Worm (Caenorhabditis elegans) whole organism, midembryonic: ENCODE measurements around the gene ivd-1.

Experiments
- flt-1 ChIP-seq: fragments of 200-800 bp; sonication (Bioruptor generic); IDR thresholded peaks from 2 replicates; pipeline ENCODE4 v1.3.6; 2022; ENCODE audit warnings: missing genetic modification characterization, missing compliant biosample characterization
- med-1 ChIP-seq: sonication (generic microtip); optimal IDR thresholded peaks from 2 replicates; lab custom pipeline; 2017; ENCODE audit warnings: missing genetic modification characterization, mild to moderate bottlenecking, missing compliant biosample characterization, antibody characterized with exemption, missing genetic modification reagents; ENCODE audit not compliant: insufficient read depth
- ref-1 ChIP-seq: fragments of 200-800 bp; sonication (Bioruptor generic); conservative IDR thresholded peaks from 2 replicates; pipeline ENCODE4 v1.3.6; 2022; ENCODE audit warnings: missing genetic modification reagents, missing genetic modification characterization, missing compliant biosample characterization
- tab-1 ChIP-seq: fragments of 200-800 bp; sonication (Bioruptor generic); IDR thresholded peaks from 2 replicates; pipeline ENCODE4 v1.3.6; 2022; ENCODE audit warnings: missing genetic modification characterization, missing compliant biosample characterization
- ztf-23 ChIP-seq: fragments of 200-800 bp; sonication (Bioruptor generic); IDR thresholded peaks from 2 replicates; pipeline ENCODE4 v1.3.6; 2022; ENCODE audit warnings: missing genetic modification reagents, missing genetic modification characterization, missing compliant biosample characterization
- ztf-29 ChIP-seq: fragments of 200-800 bp; sonication (Bioruptor generic); IDR thresholded peaks from 2 replicates; pipeline ENCODE4 v1.3.6; 2022; ENCODE audit warnings: missing genetic modification reagents, missing genetic modification characterization, missing compliant biosample characterization

DNA sequence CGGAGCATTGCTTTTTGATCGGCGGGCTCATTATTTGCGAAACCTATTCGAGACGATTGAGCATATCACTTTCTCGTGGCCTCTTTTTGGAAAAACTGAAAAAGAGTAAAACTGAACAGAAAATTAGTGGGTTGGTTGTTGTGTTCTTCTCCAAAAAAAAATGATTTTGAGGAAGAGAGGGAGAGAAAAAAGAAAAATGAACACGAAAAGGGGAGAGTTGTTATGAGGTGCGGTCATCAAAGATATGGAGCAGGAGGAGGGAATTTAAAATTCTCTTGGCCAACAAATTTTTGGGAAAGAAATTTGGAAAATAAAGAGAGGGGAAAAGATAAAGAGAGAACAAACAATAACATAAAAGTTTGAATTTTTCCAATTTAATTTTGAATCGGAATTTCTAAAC lies 43.3 kb downstream of the ivd-1 start, which contains the start of gene hot-9:
- TF ChIP-seq tab-1 (GFP tag; lab: Robert Waterston, UW), result no peak
- TF ChIP-seq ref-1 (GFP tag; lab: Robert Waterston, UW), result no peak
- TF ChIP-seq med-1 (GFP tag; lab: Kevin White, UChicago), result no peak
- TF ChIP-seq flt-1, result no peak
- no peak for TF ChIP-seq ztf-29 (GFP tag; lab: Robert Waterston, UW)
- TF ChIP-seq ztf-23 (GFP tag; lab: Robert Waterston, UW), result no peak
